Worm (Caenorhabditis elegans) whole organism, L3 larva: ENCODE results near the gene srbc-59.
"Not testable (repeated sequence)": the region's sequence is repeated elsewhere in the genome, so short reads cannot be mapped to it uniquely, and the experiment has no call there.

Experiments used
- R02D3.7 ChIP-seq: fragments of 150-350 bp; optimal IDR thresholded peaks from 2 replicates; lab custom pipeline; 2014; ENCODE audit warnings: missing biosample characterization, missing genetic modification characterization
- ZK546.5 ChIP-seq: sonication (generic microtip); optimal IDR thresholded peaks from 2 replicates; lab custom pipeline; 2017; ENCODE audit warnings: missing biosample characterization, missing genetic modification characterization
- ceh-28 ChIP-seq: fragments of 150-350 bp; optimal IDR thresholded peaks from 2 replicates; lab custom pipeline; 2014; ENCODE audit warnings: missing biosample characterization, missing genetic modification reagents, missing genetic modification characterization
- ceh-82 ChIP-seq: fragments of 150-350 bp; optimal IDR thresholded peaks from 2 replicates; lab custom pipeline; 2014; ENCODE audit warnings: missing biosample characterization, missing genetic modification characterization
- ceh-9 ChIP-seq: sonication (generic microtip); optimal IDR thresholded peaks from 2 replicates; lab custom pipeline; 2018; ENCODE audit warnings: missing biosample characterization, missing genetic modification characterization
- egl-27 ChIP-seq: sonication (generic microtip); optimal IDR thresholded peaks from 4 replicates; lab custom pipeline; 2017; ENCODE audit warnings: missing biosample characterization, missing genetic modification reagents, missing genetic modification characterization
- elt-1 ChIP-seq: fragments of 150-350 bp; optimal IDR thresholded peaks from 2 replicates; lab custom pipeline; 2014; ENCODE audit warnings: missing biosample characterization, missing genetic modification characterization
- eor-1 ChIP-seq, 2 experiments: fragments of 150-350 bp; optimal IDR thresholded peaks; 2 replicates each; lab custom pipeline; 2014 to 2018; ENCODE audit warnings: missing biosample characterization in 2 of 2, missing genetic modification characterization in 2 of 2
- fos-1 ChIP-seq: fragments of 150-350 bp; optimal IDR thresholded peaks from 2 replicates; lab custom pipeline; 2014; ENCODE audit warnings: missing biosample characterization, missing genetic modification characterization
- hmg-11 ChIP-seq: sonication (generic microtip); optimal IDR thresholded peaks from 2 replicates; lab custom pipeline; 2016; ENCODE audit warnings: missing genetic modification characterization, missing compliant biosample characterization
- lin-15B ChIP-seq: fragments of 150-350 bp; optimal IDR thresholded peaks from 2 replicates; lab custom pipeline; 2014; ENCODE audit warnings: missing biosample characterization, missing genetic modification characterization
- lsy-12 ChIP-seq: sonication (generic microtip); optimal IDR thresholded peaks from 2 replicates; lab custom pipeline; 2016; ENCODE audit warnings: mild to moderate bottlenecking, missing genetic modification characterization, missing compliant biosample characterization
- mdl-1 ChIP-seq: fragments of 150-350 bp; optimal IDR thresholded peaks from 2 replicates; lab custom pipeline; 2014; ENCODE audit warnings: missing biosample characterization, missing genetic modification characterization
- mml-1 ChIP-seq: fragments of 150-350 bp; sonication (generic microtip); optimal IDR thresholded peaks from 3 replicates; lab custom pipeline; 2014; ENCODE audit warnings: missing biosample characterization, missing genetic modification characterization
- nfya-1 ChIP-seq: sonication (generic microtip); optimal IDR thresholded peaks from 2 replicates; lab custom pipeline; 2017; ENCODE audit warnings: missing genetic modification characterization, mild to moderate bottlenecking, missing compliant biosample characterization, antibody characterized with exemption, moderate library complexity; ENCODE audit not compliant: insufficient read depth
- nhr-12 ChIP-seq: fragments of 150-350 bp; optimal IDR thresholded peaks from 2 replicates; lab custom pipeline; 2014; ENCODE audit warnings: missing biosample characterization, missing genetic modification characterization
- nhr-23 ChIP-seq: fragments of 150-350 bp; optimal IDR thresholded peaks from 2 replicates; lab custom pipeline; 2014; ENCODE audit warnings: missing biosample characterization, missing genetic modification reagents, missing genetic modification characterization
- nhr-67 ChIP-seq: fragments of 150-350 bp; optimal IDR thresholded peaks from 2 replicates; lab custom pipeline; 2014; ENCODE audit warnings: missing biosample characterization, missing genetic modification characterization
- nhr-76 ChIP-seq: fragments of 150-350 bp; sonication (generic microtip); optimal IDR thresholded peaks from 5 replicates; lab custom pipeline; 2014; ENCODE audit warnings: missing biosample characterization, missing genetic modification characterization
- sea-2 ChIP-seq: fragments of 150-350 bp; sonication (generic microtip); optimal IDR thresholded peaks from 4 replicates; lab custom pipeline; 2014; ENCODE audit warnings: missing biosample characterization, missing genetic modification reagents, missing genetic modification characterization
- unc-39 ChIP-seq: sonication (generic microtip); optimal IDR thresholded peaks from 4 replicates; lab custom pipeline; 2017; ENCODE audit warnings: missing biosample characterization, missing genetic modification characterization
- zag-1 ChIP-seq: fragments of 150-350 bp; optimal IDR thresholded peaks from 2 replicates; lab custom pipeline; 2014; ENCODE audit warnings: missing biosample characterization, missing genetic modification characterization
- ztf-11 ChIP-seq: fragments of 150-350 bp; optimal IDR thresholded peaks from 2 replicates; lab custom pipeline; 2014; ENCODE audit warnings: missing biosample characterization, missing genetic modification characterization
- ztf-4 ChIP-seq: fragments of 150-350 bp; optimal IDR thresholded peaks from 2 replicates; lab custom pipeline; 2014; ENCODE audit warnings: missing biosample characterization, missing genetic modification characterization

The srbc-59 gene

DNA sequence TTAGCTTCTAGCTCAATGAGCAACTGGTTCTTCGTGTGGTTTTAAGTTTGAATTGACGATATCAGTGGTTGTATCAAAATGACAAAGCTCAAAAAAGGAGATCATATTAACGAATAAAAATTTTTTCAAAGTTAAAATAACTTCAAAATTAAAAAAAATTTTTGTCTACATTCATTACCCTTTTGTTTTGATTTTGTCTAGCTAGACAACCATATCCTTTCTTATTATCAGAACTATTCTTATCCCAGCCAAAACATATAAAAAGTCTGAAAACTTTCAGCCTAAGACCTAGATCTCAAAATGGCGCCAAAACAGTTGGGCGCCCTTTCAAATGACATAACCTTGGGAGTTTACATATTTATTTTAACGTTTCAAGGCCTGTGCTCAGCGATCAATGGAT, 38.7 kb downstream of the srbc-59 start, which contains the start of gene R13D11.1:
TSS of gene R13D11.1 (plus strand) at position 301 of the 400 bp plus-strand sequence.
- TF ChIP-seq ZK546.5 (tag; lab: Kevin White, UChicago) (no peak), sea-2 (GFP tag; lab: Kevin White, UChicago) (no peak), nhr-23 (tag; lab: Kevin White, UChicago) (no peak), nfya-1 (tag; lab: Kevin White, UChicago) (no peak), hmg-11 (tag; lab: Kevin White, UChicago) (no peak), ceh-82 (tag; lab: Kevin White, UChicago) (no peak), nhr-67 (no peak)
- TF ChIP-seq, all 47 proteins: peak for 0

ce11 chrV:820629-821028, 42.2 kb downstream of the srbc-59 start, which contains the start of gene srx-32:
srx-32 (minus strand) TSS chrV:820729.
- not testable (repeated sequence) for TF ChIP-seq elt-1; eor-1 (tag; optimal IDR thresholded peaks at IDR 0.05; lab: Kevin White, UChicago); egl-27 (tag; lab: Kevin White, UChicago)

DNA sequence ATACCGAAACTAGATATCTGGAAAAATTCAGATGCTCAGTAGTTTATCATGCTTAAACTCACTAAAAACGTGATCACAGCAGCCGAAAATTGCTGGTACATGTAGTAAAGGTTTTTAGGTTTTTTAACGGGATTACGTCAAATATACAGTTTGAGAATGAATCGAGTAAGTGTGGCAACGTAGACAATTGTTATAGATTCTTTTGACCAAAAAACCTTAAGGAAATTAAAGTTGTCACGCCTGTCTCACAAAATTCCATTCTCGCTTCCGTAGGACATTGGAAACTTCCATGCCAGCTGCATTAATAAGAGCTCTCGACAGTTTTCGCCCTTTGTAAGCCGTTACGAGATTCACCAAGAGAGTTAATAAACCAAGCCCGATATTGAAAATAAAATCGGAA, 44.5 kb downstream of the srbc-59 start, which contains the start of gene srx-31:
TSS of gene srx-31 (minus strand) at position 101 of the 400 bp plus-strand sequence.
- TF ChIP-seq unc-39; mdl-1; lsy-12 (tag; lab: Kevin White, UChicago): not testable (repeated sequence)

- TF ChIP-seq sea-2 (GFP tag; lab: Kevin White, UChicago) (no peak), nhr-12 (tag; lab: Kevin White, UChicago) (no peak), ceh-9 (no peak), egl-27 (tag; lab: Kevin White, UChicago) (no peak), ztf-11 (tag; lab: Kevin White, UChicago) (no peak), ztf-4 (tag; lab: Kevin White, UChicago) (no peak), nhr-76 (tag; lab: Kevin White, UChicago) (no peak), mml-1 (tag; lab: Kevin White, UChicago) (no peak), R02D3.7 (no peak), hmg-11 (tag; lab: Kevin White, UChicago) (no peak), fos-1 (no peak), nhr-23 (tag; lab: Kevin White, UChicago) (no peak), elt-1 (no peak), lin-15B (tag; lab: Kevin White, UChicago) (no peak), nfya-1 (tag; lab: Kevin White, UChicago) (no peak), lsy-12 (tag; lab: Kevin White, UChicago) (no peak), zag-1 (tag; lab: Kevin White, UChicago) (no peak), ZK546.5 (tag; lab: Kevin White, UChicago) (no peak), ceh-28 (tag; lab: Kevin White, UChicago) (no peak)
Measured at ce11 chrV:826097-826496, 47.7 kb downstream of the srbc-59 start, which contains the start of gene F41H8.2. F41H8.2 (plus strand) TSS chrV:826397.
